Fruit fly (Drosophila melanogaster): ENCODE results near the gene emb.

- TF ChIP-seq CG9817 (tag; optimal IDR thresholded peaks at IDR 0.05), result no peak
- no peak for TF ChIP-seq da (GFP tag; optimal IDR thresholded peaks at IDR 0.05)
- no peak for TF ChIP-seq Dll (GFP tag; IDR thresholded peaks at IDR 0.05; ENCODE audit: partially characterized antibody)
- no peak for TF ChIP-seq CG8281 (tag; optimal IDR thresholded peaks at IDR 0.05)
- no peak for TF ChIP-seq pan (optimal IDR thresholded peaks at IDR 0.05)
- no peak for TF ChIP-seq pan (GFP tag; optimal IDR thresholded peaks at IDR 0.05 in 1 of 2, IDR thresholded peaks at IDR 0.05 in 1 of 2)
- no peak for TF ChIP-seq Scr (GFP tag; IDR thresholded peaks at IDR 0.05; ENCODE audit: partially characterized antibody)
- TF ChIP-seq CG12219 (GFP tag; optimal IDR thresholded peaks at IDR 0.05), result no peak
- no peak for TF ChIP-seq NK7.1 (GFP tag; optimal IDR thresholded peaks at IDR 0.05)
- no peak for TF ChIP-seq CG6683 (GFP tag; optimal IDR thresholded peaks at IDR 0.05)
- TF ChIP-seq CG42726 (GFP tag; IDR thresholded peaks at IDR 0.05; ENCODE audit: partially characterized antibody), result no peak
- TF ChIP-seq D19A (tag; optimal IDR thresholded peaks at IDR 0.05), result no peak
Observed at dm6 chr2L:8394840-8395239, 8.5 kb upstream of the emb start, which contains the start of gene Peritrophin-15b.
